Worm (Caenorhabditis elegans) whole organism, young adult: ENCODE data around the gene dct-16.

Source experiments
- B0019.2 ChIP-seq: fragments of 200-800 bp; sonication (Bioruptor generic); conservative IDR thresholded peaks from 2 replicates; pipeline ENCODE4 v1.3.6; 2022; ENCODE audit warnings: missing genetic modification reagents, missing genetic modification characterization, missing compliant biosample characterization
- F10E7.11 ChIP-seq: sonication (generic microtip); optimal IDR thresholded peaks from 2 replicates; lab custom pipeline; 2017; ENCODE audit warnings: mild to moderate bottlenecking, missing genetic modification characterization, moderate library complexity, missing compliant biosample characterization
- F22D6.2 ChIP-seq: sonication (generic microtip); optimal IDR thresholded peaks from 2 replicates; lab custom pipeline; 2016; ENCODE audit warnings: mild to moderate bottlenecking, missing genetic modification characterization, missing compliant biosample characterization
- F23B12.7 ChIP-seq: sonication (generic microtip); optimal IDR thresholded peaks from 2 replicates; lab custom pipeline; 2017; ENCODE audit warnings: missing genetic modification characterization, mild to moderate bottlenecking, missing compliant biosample characterization, antibody characterized with exemption, moderate library complexity; ENCODE audit not compliant: insufficient read depth
- F33H1.4 ChIP-seq: fragments of 200-800 bp; sonication (Bioruptor generic); IDR thresholded peaks from 2 replicates; pipeline ENCODE4 v1.3.6; 2022; ENCODE audit warnings: missing genetic modification reagents, missing genetic modification characterization, missing compliant biosample characterization
- F49E8.2 ChIP-seq: sonication (generic microtip); optimal IDR thresholded peaks from 3 replicates; lab custom pipeline; 2017; ENCODE audit warnings: missing genetic modification characterization, mild to moderate bottlenecking, missing compliant biosample characterization, antibody characterized with exemption, moderate library complexity; ENCODE audit not compliant: insufficient read depth
- F55B11.4 ChIP-seq: sonication (generic microtip); optimal IDR thresholded peaks from 2 replicates; lab custom pipeline; 2016; ENCODE audit warnings: missing compliant biosample characterization, missing genetic modification characterization, borderline replicate concordance; ENCODE audit not compliant: insufficient read depth
- F57A8.1 ChIP-seq: fragments of 200-800 bp; sonication (Bioruptor generic); optimal IDR thresholded peaks from 2 replicates; lab custom pipeline; 2018; ENCODE audit warnings: mild to moderate bottlenecking, missing genetic modification characterization, moderate library complexity, missing compliant biosample characterization
- ZK185.1 ChIP-seq: sonication (generic microtip); optimal IDR thresholded peaks from 2 replicates; lab custom pipeline; 2016; ENCODE audit warnings: mild to moderate bottlenecking, missing genetic modification characterization, missing compliant biosample characterization; ENCODE audit not compliant: poor library complexity, severe bottlenecking
- atf-7 ChIP-seq: sonication (generic microtip); optimal IDR thresholded peaks from 2 replicates; lab custom pipeline; 2017; ENCODE audit warnings: mild to moderate bottlenecking, missing genetic modification characterization, missing compliant biosample characterization
- ceh-27 ChIP-seq: fragments of 200-800 bp; sonication (Bioruptor generic); optimal IDR thresholded peaks from 2 replicates; lab custom pipeline; 2018; ENCODE audit warnings: mild to moderate bottlenecking, missing genetic modification characterization, moderate library complexity, missing compliant biosample characterization
- ceh-40 ChIP-seq: fragments of 200-800 bp; sonication (Bioruptor generic); IDR thresholded peaks from 2 replicates; pipeline ENCODE4 v1.3.6; 2022; ENCODE audit warnings: missing genetic modification characterization, missing compliant biosample characterization
- chd-7 ChIP-seq: sonication (generic microtip); optimal IDR thresholded peaks from 2 replicates; lab custom pipeline; 2016; ENCODE audit warnings: mild to moderate bottlenecking, missing genetic modification characterization, moderate library complexity, missing compliant biosample characterization
- dpl-1 ChIP-seq: fragments of 150-350 bp; optimal IDR thresholded peaks from 2 replicates; lab custom pipeline; 2014; ENCODE audit warnings: missing biosample characterization, missing genetic modification reagents, missing genetic modification characterization
- efl-1 ChIP-seq: fragments of 150-350 bp; optimal IDR thresholded peaks from 2 replicates; lab custom pipeline; 2014; ENCODE audit warnings: missing biosample characterization, missing genetic modification reagents, missing genetic modification characterization
- fkh-3 ChIP-seq: sonication (generic microtip); optimal IDR thresholded peaks from 2 replicates; lab custom pipeline; 2016; ENCODE audit warnings: mild to moderate bottlenecking, missing genetic modification characterization, missing compliant biosample characterization
- hmg-1.2 ChIP-seq: fragments of 200-800 bp; sonication (Bioruptor generic); IDR thresholded peaks from 2 replicates; pipeline ENCODE4 v1.3.6; 2022; ENCODE audit warnings: missing genetic modification reagents, missing genetic modification characterization, missing compliant biosample characterization
- hmg-20 ChIP-seq: fragments of 200-800 bp; sonication (Bioruptor generic); IDR thresholded peaks from 2 replicates; pipeline ENCODE4 v1.3.6; 2022; ENCODE audit warnings: missing genetic modification reagents, missing genetic modification characterization, missing compliant biosample characterization
- lin-54 ChIP-seq: fragments of 200-800 bp; sonication (Bioruptor generic); optimal IDR thresholded peaks from 2 replicates; lab custom pipeline; 2018; ENCODE audit warnings: mild to moderate bottlenecking, missing genetic modification characterization, missing compliant biosample characterization
- lsy-27 ChIP-seq: sonication (generic microtip); optimal IDR thresholded peaks from 2 replicates; lab custom pipeline; 2017; ENCODE audit warnings: missing genetic modification characterization, mild to moderate bottlenecking, missing compliant biosample characterization, antibody characterized with exemption, missing genotype, borderline replicate concordance; ENCODE audit not compliant: insufficient read depth
- madf-10 ChIP-seq: sonication (generic microtip); optimal IDR thresholded peaks from 2 replicates; lab custom pipeline; 2016; ENCODE audit warnings: mild to moderate bottlenecking, missing genetic modification characterization, missing compliant biosample characterization
- madf-8 ChIP-seq: fragments of 200-800 bp; sonication (Bioruptor generic); conservative IDR thresholded peaks from 2 replicates; pipeline ENCODE4 v1.3.6; 2022; ENCODE audit warnings: missing genetic modification reagents, missing genetic modification characterization, missing compliant biosample characterization
- mcd-1 ChIP-seq: fragments of 200-800 bp; sonication (Bioruptor generic); IDR thresholded peaks from 2 replicates; pipeline ENCODE4 v1.3.6; 2022; ENCODE audit warnings: missing genetic modification reagents, missing genetic modification characterization, missing compliant biosample characterization
- nfyb-1 ChIP-seq: fragments of 200-800 bp; sonication (Bioruptor generic); IDR thresholded peaks from 2 replicates; pipeline ENCODE4 v1.3.6; 2022; ENCODE audit warnings: missing genetic modification reagents, missing genetic modification characterization, missing compliant biosample characterization
- nhr-120 ChIP-seq: fragments of 200-800 bp; sonication (Bioruptor generic); IDR thresholded peaks from 2 replicates; pipeline ENCODE4 v1.3.6; 2022; ENCODE audit warnings: missing genetic modification characterization, missing compliant biosample characterization
- rec-8 ChIP-seq, 2 experiments: sonication (generic microtip); optimal IDR thresholded peaks; 2 replicates each; lab custom pipeline; 2016; ENCODE audit warnings: mild to moderate bottlenecking in 2 of 2, missing genetic modification characterization in 2 of 2, missing genetic modification reagents in 2 of 2, missing genotype in 2 of 2, missing biosample characterization in 1 of 2, missing compliant biosample characterization in 1 of 2, moderate library complexity in 1 of 2
- snpc-1.1 ChIP-seq: sonication (generic microtip); optimal IDR thresholded peaks from 2 replicates; lab custom pipeline; 2017; ENCODE audit warnings: missing genetic modification characterization, mild to moderate bottlenecking, missing compliant biosample characterization, antibody characterized with exemption, moderate library complexity, missing genotype, missing genetic modification reagents; ENCODE audit not compliant: insufficient read depth
- snpc-3.4 ChIP-seq: sonication (generic microtip); optimal IDR thresholded peaks from 2 replicates; lab custom pipeline; 2017; ENCODE audit warnings: missing genetic modification characterization, mild to moderate bottlenecking, missing compliant biosample characterization, antibody characterized with exemption, moderate library complexity, missing genotype, missing genetic modification reagents
- tbp1 ChIP-seq: fragments of 200-800 bp; sonication (Bioruptor generic); optimal IDR thresholded peaks from 2 replicates; lab custom pipeline; 2018; ENCODE audit warnings: mild to moderate bottlenecking, missing genetic modification characterization, missing compliant biosample characterization
- tlf-1 ChIP-seq: fragments of 200-800 bp; sonication (Bioruptor generic); optimal IDR thresholded peaks from 2 replicates; lab custom pipeline; 2018; ENCODE audit warnings: mild to moderate bottlenecking, missing genetic modification characterization, missing compliant biosample characterization
- unc-130 ChIP-seq: sonication (generic microtip); optimal IDR thresholded peaks from 2 replicates; lab custom pipeline; 2016; ENCODE audit warnings: missing genetic modification reagents, missing genetic modification characterization, missing compliant biosample characterization
- ztf-22 ChIP-seq: fragments of 200-800 bp; sonication (Bioruptor generic); optimal IDR thresholded peaks from 2 replicates; lab custom pipeline; 2018; ENCODE audit warnings: mild to moderate bottlenecking, missing genetic modification characterization, moderate library complexity, missing compliant biosample characterization

The dct-16 gene

DNA sequence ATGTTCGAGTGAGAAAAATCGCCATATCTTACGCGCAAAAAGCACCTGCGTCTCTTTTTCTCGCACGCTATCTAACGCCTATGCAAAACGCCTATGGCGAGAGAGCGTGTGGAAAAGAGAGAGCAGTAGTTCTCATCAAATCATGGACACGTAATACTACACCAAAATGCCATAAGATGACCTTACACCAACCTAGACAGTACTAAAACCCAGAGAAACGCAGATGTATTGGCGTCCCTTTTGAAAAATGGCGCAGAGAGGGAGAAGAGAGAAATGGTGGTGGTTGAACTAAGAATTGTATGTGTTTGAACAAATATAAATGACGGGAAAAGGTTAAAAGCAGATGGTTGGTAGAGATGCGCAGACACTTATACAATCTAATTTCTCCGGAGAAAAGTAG lies 40.2 kb upstream of the dct-16 start, which contains the start of gene Y38H6C.16:
Gene Y38H6C.16, minus strand, starts transcription at position 293 of the 400 bp plus-strand sequence.
- TF ChIP-seq F57A8.1 (GFP tag; lab: Kevin White, UChicago) = no peak
- TF ChIP-seq hmg-1.2 (GFP tag; lab: Robert Waterston, UW) = peak; percentile 85
- TF ChIP-seq F23B12.7 (tag; lab: Kevin White, UChicago) = no peak

ce11 chrV:20536208-20536607 lies 37.4 kb upstream of the dct-16 start, which contains the start of gene Y38H6C.15:
Gene Y38H6C.15, minus strand, starts transcription at chrV:20536308.
- TF ChIP-seq madf-10 (tag; lab: Kevin White, UChicago) (no peak), F55B11.4 (tag; lab: Kevin White, UChicago) (no peak), ceh-40 (GFP tag; lab: Robert Waterston, UW) (no peak), dpl-1 (GFP tag; lab: Kevin White, UChicago) (no peak), ceh-27 (no peak), tbp1 (GFP tag; lab: Kevin White, UChicago) (no peak), B0019.2 (no peak), rec-8 (tag; optimal IDR thresholded peaks at IDR 0.05; lab: Kevin White, UChicago) (no peak), madf-8 (no peak), snpc-3.4 (tag; lab: Kevin White, UChicago) (no peak), mcd-1 (no peak), tlf-1 (GFP tag; lab: Kevin White, UChicago) (no peak), snpc-1.1 (tag; lab: Kevin White, UChicago) (no peak)
- TF ChIP-seq, all 124 proteins: peak for 0

DNA sequence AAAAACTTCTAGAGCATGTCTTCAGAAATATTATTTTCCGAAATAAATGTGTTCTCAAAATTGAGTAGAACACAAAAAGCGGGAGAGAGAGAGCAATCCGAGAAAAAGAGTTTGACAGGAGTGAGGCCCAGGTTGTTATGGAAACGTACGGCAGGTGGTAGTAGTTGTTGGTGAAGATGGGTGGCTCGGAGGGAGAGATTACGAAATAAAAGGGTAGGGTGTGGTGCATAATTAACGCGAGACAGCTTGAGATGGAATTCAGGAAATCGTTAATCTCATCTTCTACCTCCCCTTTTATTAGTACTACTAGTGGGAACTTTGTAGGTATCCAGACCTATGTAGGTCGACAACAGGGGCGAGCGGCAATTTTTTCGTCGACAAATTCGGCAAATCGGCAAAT lies 35.2 kb upstream of the dct-16 start, which contains the start of gene famh-161:
Gene famh-161, minus strand, starts transcription at position 101 of the 400 bp plus-strand sequence.
- TF ChIP-seq F22D6.2 (tag; lab: Kevin White, UChicago) (no peak), nhr-120 (GFP tag; lab: Robert Waterston, UW) (no peak), F33H1.4 (no peak), F57A8.1 (GFP tag; lab: Kevin White, UChicago) (no peak), tbp1 (GFP tag; lab: Kevin White, UChicago) (no peak), atf-7 (no peak), fkh-3 (tag; lab: Kevin White, UChicago) (no peak), ceh-27 (no peak), hmg-20 (GFP tag; lab: Robert Waterston, UW) (no peak), lin-54 (GFP tag; lab: Kevin White, UChicago) (no peak), ztf-22 (no peak), nfyb-1 (no peak), ceh-40 (GFP tag; lab: Robert Waterston, UW) (no peak), ZK185.1 (no peak), F49E8.2 (tag; lab: Kevin White, UChicago) (no peak)

- TF ChIP-seq F10E7.11 (tag; lab: Kevin White, UChicago) = no peak
- TF ChIP-seq lsy-27 (tag; lab: Kevin White, UChicago) = no peak
- TF ChIP-seq nhr-120 (GFP tag; lab: Robert Waterston, UW) = no peak
- no peak for TF ChIP-seq chd-7 (tag; lab: Kevin White, UChicago)
- TF ChIP-seq efl-1 (GFP tag; lab: Kevin White, UChicago) = no peak
- no peak for TF ChIP-seq unc-130 (GFP tag; lab: Kevin White, UChicago)
These were observed 28.6 kb upstream of the dct-16 start, which contains the start of gene Y38H6C.13 for ce11 chrV:20527493-20527892. Gene Y38H6C.13, plus strand, starts transcription at chrV:20527793.
